Fruit fly (Drosophila melanogaster) whole organism, embryonic: ENCODE results near the gene CG7766.

Source experiments
- Adf1 ChIP-seq: fragments of 200-800 bp; sonication (Bioruptor generic); IDR thresholded peaks from 2 replicates; pipeline ENCODE4 v1.3.6; 2022; ENCODE audit warnings: missing biosample characterization, missing genetic modification characterization
- Atf-2 ChIP-seq: fragments of 200-800 bp; sonication (Bioruptor generic); optimal IDR thresholded peaks from 2 replicates; lab custom pipeline; 2016; ENCODE audit warnings: missing biosample characterization, missing genetic modification characterization
- BEAF-32 ChIP-seq: fragments of 200-800 bp; sonication (Bioruptor generic); optimal IDR thresholded peaks from 3 replicates; lab custom pipeline; 2017; ENCODE audit warnings: missing biosample characterization, missing genetic modification characterization, mild to moderate bottlenecking, moderate library complexity, missing genetic modification reagents
- CG11560 ChIP-seq: fragments of 200-800 bp; sonication (Bioruptor generic); IDR thresholded peaks from 3 replicates; pipeline ENCODE4 v1.3.6; 2022; ENCODE audit warnings: missing biosample characterization, missing genetic modification characterization
- CG1233 ChIP-seq: fragments of 200-800 bp; sonication (Bioruptor generic); optimal IDR thresholded peaks from 4 replicates; lab custom pipeline; 2018; ENCODE audit warnings: missing biosample characterization, mild to moderate bottlenecking, missing genetic modification characterization
- CG12391 ChIP-seq: fragments of 200-800 bp; sonication (Bioruptor generic); optimal IDR thresholded peaks from 3 replicates; lab custom pipeline; 2018; ENCODE audit warnings: missing biosample characterization, mild to moderate bottlenecking, missing genetic modification characterization, moderate library complexity
- CG13287 ChIP-seq: fragments of 200-800 bp; sonication (Bioruptor generic); IDR thresholded peaks from 2 replicates; pipeline ENCODE4 v1.3.6; 2022; ENCODE audit warnings: missing biosample characterization, missing genetic modification characterization; ENCODE audit not compliant: partially characterized antibody
- CG13424 ChIP-seq: fragments of 200-800 bp; sonication (Bioruptor generic); optimal IDR thresholded peaks from 2 replicates; lab custom pipeline; 2019; ENCODE audit warnings: missing biosample characterization, mild to moderate bottlenecking, missing genetic modification characterization, moderate library complexity
- CG14050 ChIP-seq: fragments of 200-800 bp; sonication (Bioruptor generic); IDR thresholded peaks from 3 replicates; pipeline ENCODE4 v1.3.6; 2022; ENCODE audit warnings: missing biosample characterization, missing genetic modification characterization
- CG15269 ChIP-seq: fragments of 200-800 bp; sonication (Bioruptor generic); optimal IDR thresholded peaks from 2 replicates; lab custom pipeline; 2018; ENCODE audit warnings: missing biosample characterization, mild to moderate bottlenecking, missing genetic modification characterization, moderate library complexity
- CG16863 ChIP-seq: fragments of 200-800 bp; sonication (Bioruptor generic); optimal IDR thresholded peaks from 3 replicates; lab custom pipeline; 2016; ENCODE audit warnings: missing biosample characterization, missing genetic modification characterization
- CG17802 ChIP-seq: fragments of 200-800 bp; sonication (Bioruptor generic); optimal IDR thresholded peaks from 2 replicates; lab custom pipeline; 2018; ENCODE audit warnings: missing biosample characterization, mild to moderate bottlenecking, missing genetic modification characterization, moderate library complexity
- CG17912 ChIP-seq: fragments of 200-800 bp; sonication (Bioruptor generic); optimal IDR thresholded peaks from 2 replicates; lab custom pipeline; 2018; ENCODE audit warnings: missing biosample characterization, mild to moderate bottlenecking, missing genetic modification characterization
- CG18476 ChIP-seq: fragments of 200-800 bp; sonication (Bioruptor generic); optimal IDR thresholded peaks from 2 replicates; lab custom pipeline; 2016; ENCODE audit warnings: missing biosample characterization, mild to moderate bottlenecking, missing genetic modification characterization
- CG2120 ChIP-seq: fragments of 200-800 bp; sonication (Bioruptor generic); optimal IDR thresholded peaks from 3 replicates; lab custom pipeline; 2016; ENCODE audit warnings: missing biosample characterization, missing genetic modification characterization
- CG3163 ChIP-seq: fragments of 200-800 bp; sonication (Bioruptor generic); optimal IDR thresholded peaks from 3 replicates; lab custom pipeline; 2016; ENCODE audit warnings: missing biosample characterization, missing genetic modification characterization
- CG32767 ChIP-seq: fragments of 200-800 bp; sonication (Bioruptor generic); IDR thresholded peaks from 2 replicates; pipeline ENCODE4 v1.3.6; 2022; ENCODE audit warnings: missing biosample characterization, missing genetic modification characterization
- CG3995 ChIP-seq: fragments of 200-800 bp; sonication (Bioruptor generic); optimal IDR thresholded peaks from 3 replicates; lab custom pipeline; 2016; ENCODE audit warnings: missing biosample characterization, missing genetic modification characterization
- CG43689 ChIP-seq: fragments of 200-800 bp; sonication (Bioruptor generic); IDR thresholded peaks from 2 replicates; pipeline ENCODE4 v1.3.6; 2022; ENCODE audit warnings: missing biosample characterization, missing genetic modification characterization
- CG7963 ChIP-seq: fragments of 200-800 bp; sonication (Bioruptor generic); IDR thresholded peaks from 3 replicates; pipeline ENCODE4 v1.3.6; 2022; ENCODE audit warnings: missing biosample characterization, missing genetic modification characterization; ENCODE audit not compliant: partially characterized antibody
- CG8765 ChIP-seq: fragments of 200-800 bp; sonication (Bioruptor generic); IDR thresholded peaks from 2 replicates; pipeline ENCODE4 v1.3.6; 2022; ENCODE audit warnings: missing biosample characterization, missing genetic modification characterization
- CG9727 ChIP-seq: fragments of 200-800 bp; sonication (Bioruptor generic); optimal IDR thresholded peaks from 3 replicates; lab custom pipeline; 2017; ENCODE audit warnings: missing biosample characterization, mild to moderate bottlenecking, missing genetic modification characterization
- CTCF ChIP-seq: fragments of 200-800 bp; sonication (Bioruptor generic); optimal IDR thresholded peaks from 2 replicates; lab custom pipeline; 2017; ENCODE audit warnings: missing biosample characterization, mild to moderate bottlenecking, missing genetic modification characterization, moderate library complexity
- Chrac-16 ChIP-seq: fragments of 200-800 bp; sonication (Bioruptor generic); optimal IDR thresholded peaks from 3 replicates; lab custom pipeline; 2016; ENCODE audit warnings: missing biosample characterization, missing genetic modification characterization
- Dek ChIP-seq: fragments of 200-800 bp; sonication (Bioruptor generic); optimal IDR thresholded peaks from 3 replicates; lab custom pipeline; 2019; ENCODE audit warnings: missing biosample characterization, mild to moderate bottlenecking, missing genetic modification characterization, moderate library complexity
- Ets65A ChIP-seq: fragments of 200-800 bp; sonication (Bioruptor generic); peaks from one replicate; lab custom pipeline; 2016; ENCODE audit warnings: missing biosample characterization, missing genetic modification characterization
- Fer2 ChIP-seq: fragments of 200-800 bp; sonication (Bioruptor generic); optimal IDR thresholded peaks from 2 replicates; lab custom pipeline; 2018; ENCODE audit warnings: missing biosample characterization, mild to moderate bottlenecking, missing genetic modification characterization, moderate library complexity
- NFAT ChIP-seq: fragments of 200-800 bp; sonication (Bioruptor generic); IDR thresholded peaks from 2 replicates; pipeline ENCODE4 v1.3.6; 2022; ENCODE audit warnings: missing biosample characterization, missing genetic modification characterization
- Optix ChIP-seq: fragments of 200-800 bp; sonication (Bioruptor generic); IDR thresholded peaks from 3 replicates; pipeline ENCODE4 v1.3.6; 2022; ENCODE audit warnings: missing biosample characterization, missing genetic modification characterization
- Ravus ChIP-seq: fragments of 200-800 bp; sonication (Bioruptor generic); IDR thresholded peaks from 2 replicates; pipeline ENCODE4 v1.3.6; 2022; ENCODE audit warnings: missing biosample characterization, missing genetic modification characterization
- Side ChIP-seq: fragments of 200-800 bp; sonication (Bioruptor generic); optimal IDR thresholded peaks from 2 replicates; lab custom pipeline; 2016; ENCODE audit warnings: missing biosample characterization, missing genetic modification characterization
- Trl ChIP-seq, 3 experiments: fragments of >200 bp in 2 of 3; fragments of 200-800 bp in 1 of 3; sonication (Bioruptor generic) in 1 of 3; optimal IDR thresholded peaks; 2 replicates in 1 of 3; 3 replicates in 2 of 3; lab custom pipeline; 2016 to 2017; ENCODE audit warnings: missing biosample characterization in 1 of 3, missing genetic modification characterization in 1 of 3
- Usf ChIP-seq: fragments of 200-800 bp; sonication (Bioruptor generic); optimal IDR thresholded peaks from 2 replicates; lab custom pipeline; 2017; ENCODE audit warnings: missing genotype, missing biosample characterization, missing genetic modification characterization
- Xrp1 ChIP-seq: fragments of 200-800 bp; sonication (Bioruptor generic); IDR thresholded peaks from 2 replicates; pipeline ENCODE4 v1.3.6; 2022; ENCODE audit warnings: missing biosample characterization, missing genetic modification characterization
- bab2 ChIP-seq: fragments of 200-800 bp; sonication (Bioruptor generic); optimal IDR thresholded peaks from 2 replicates; lab custom pipeline; 2016; ENCODE audit warnings: missing biosample characterization, missing genetic modification characterization
- bcd ChIP-seq: fragments of 200-800 bp; sonication (Bioruptor generic); optimal IDR thresholded peaks from 2 replicates; lab custom pipeline; 2017; ENCODE audit warnings: missing biosample characterization, mild to moderate bottlenecking, missing genetic modification characterization
- chif ChIP-seq, 2 experiments: fragments of 200-800 bp; sonication (Bioruptor generic); optimal IDR thresholded peaks; 3 replicates each; lab custom pipeline; 2016; ENCODE audit warnings: missing biosample characterization in 2 of 2, missing genetic modification characterization in 2 of 2
- cwo ChIP-seq: fragments of 200-800 bp; sonication (Bioruptor generic); optimal IDR thresholded peaks from 3 replicates; lab custom pipeline; 2017; ENCODE audit warnings: missing biosample characterization, missing genetic modification characterization, mild to moderate bottlenecking, moderate library complexity, missing genetic modification reagents
- da ChIP-seq: fragments of 200-800 bp; sonication (Bioruptor generic); optimal IDR thresholded peaks from 2 replicates; lab custom pipeline; 2016; ENCODE audit warnings: missing biosample characterization, missing genetic modification characterization
- en ChIP-seq: fragments of 200-800 bp; sonication (Bioruptor generic); optimal IDR thresholded peaks from 2 replicates; lab custom pipeline; 2016; ENCODE audit warnings: missing biosample characterization, missing genetic modification characterization
- jing ChIP-seq: fragments of 200-800 bp; sonication (Bioruptor generic); optimal IDR thresholded peaks from 2 replicates; lab custom pipeline; 2018; ENCODE audit warnings: missing biosample characterization, mild to moderate bottlenecking, missing genetic modification characterization
- lab ChIP-seq: fragments of 200-800 bp; sonication (Bioruptor generic); optimal IDR thresholded peaks from 3 replicates; lab custom pipeline; 2017; ENCODE audit warnings: missing biosample characterization, missing genetic modification characterization, mild to moderate bottlenecking, moderate library complexity, missing genetic modification reagents
- lbe ChIP-seq: fragments of 200-800 bp; sonication (Bioruptor generic); optimal IDR thresholded peaks from 2 replicates; lab custom pipeline; 2016; ENCODE audit warnings: missing biosample characterization, mild to moderate bottlenecking, missing genetic modification characterization
- p53 ChIP-seq: fragments of 200-800 bp; sonication (Bioruptor generic); optimal IDR thresholded peaks from 2 replicates; lab custom pipeline; 2016; ENCODE audit warnings: missing biosample characterization, missing genetic modification characterization
- pum ChIP-seq: fragments of 200-800 bp; sonication (Bioruptor generic); optimal IDR thresholded peaks from 2 replicates; lab custom pipeline; 2016; ENCODE audit warnings: missing biosample characterization, missing genetic modification characterization
- so ChIP-seq: fragments of 200-800 bp; sonication (Bioruptor generic); IDR thresholded peaks from 3 replicates; pipeline ENCODE4 v1.3.6; 2022; ENCODE audit warnings: missing biosample characterization, missing genetic modification characterization
- stc ChIP-seq: fragments of 200-800 bp; sonication (Bioruptor generic); IDR thresholded peaks from 2 replicates; pipeline ENCODE4 v1.3.6; 2022; ENCODE audit warnings: missing biosample characterization, missing genetic modification characterization
- tap ChIP-seq: fragments of 200-800 bp; optimal IDR thresholded peaks from 3 replicates; lab custom pipeline; 2019; ENCODE audit warnings: missing biosample characterization, mild to moderate bottlenecking, missing genetic modification characterization, moderate library complexity
- tll ChIP-seq, 2 experiments: fragments of 200-800 bp in 1 of 2; fragments of >200 bp in 1 of 2; sonication (Bioruptor generic) in 1 of 2; optimal IDR thresholded peaks; 2 replicates each; lab custom pipeline; 2017 to 2019; ENCODE audit warnings: missing biosample characterization in 2 of 2, missing genetic modification characterization in 2 of 2, mild to moderate bottlenecking in 1 of 2, moderate library complexity in 1 of 2
- trem ChIP-seq: fragments of 200-800 bp; optimal IDR thresholded peaks from 3 replicates; lab custom pipeline; 2019; ENCODE audit warnings: missing biosample characterization, mild to moderate bottlenecking, missing genetic modification characterization, moderate library complexity
- usp ChIP-seq: fragments of >200 bp; optimal IDR thresholded peaks from 2 replicates; lab custom pipeline; 2017; ENCODE audit warnings: missing biosample characterization, missing genetic modification characterization

The CG7766 gene

DNA sequence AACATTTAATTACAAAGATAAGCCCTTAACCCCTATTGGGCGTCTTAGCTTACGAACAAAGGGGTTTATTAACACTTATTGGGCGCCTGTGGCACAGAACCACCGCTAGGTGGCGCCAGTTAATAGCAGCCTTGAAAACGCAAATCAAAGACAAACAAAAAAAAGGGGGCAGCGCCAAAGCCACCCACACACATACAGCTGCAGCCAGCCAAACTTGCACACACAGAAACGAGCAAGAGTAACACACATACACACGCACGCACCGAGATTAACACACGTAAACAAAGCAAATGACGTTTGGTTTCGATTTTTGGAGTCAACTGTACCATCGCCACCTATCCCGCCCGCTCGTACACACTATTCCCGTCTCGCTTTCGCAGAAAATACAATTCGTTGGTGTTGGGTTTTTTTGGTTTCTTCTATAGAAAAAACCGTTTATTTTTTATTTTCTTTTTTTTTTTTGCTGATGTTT is 48.6 kb upstream of the CG7766 start (continued):
- TF ChIP-seq jing (GFP tag; lab: Kevin White, UChicago) (no peak), CG43689 (GFP tag; lab: Robert Waterston, UW) (no peak), Ets65A (GFP tag; lab: Kevin White, UChicago) (peak; percentile 1), CG13287 (GFP tag; lab: Robert Waterston, UW) (peak; percentile 13; the same call in 1 of the 2 replicates), CG2120 (GFP tag; lab: Kevin White, UChicago) (peak; percentile 48), CG1233 (GFP tag; lab: Kevin White, UChicago) (no peak), Atf-2 (GFP tag; lab: Kevin White, UChicago) (no peak), tll (GFP tag; optimal IDR thresholded peaks at IDR 0.05; lab: Kevin White, UChicago) (peak in 1 of 2 experiments; percentile 22), CG16863 (GFP tag; lab: Kevin White, UChicago) (no peak), Fer2 (tag; lab: Kevin White, UChicago) (no peak), CG18476 (GFP tag; lab: Kevin White, UChicago) (no peak), en (GFP tag; lab: Kevin White, UChicago) (no peak), Usf (GFP tag; lab: Kevin White, UChicago) (no peak), CG3163 (no peak), BEAF-32 (GFP tag; lab: Kevin White, UChicago) (peak; percentile 5), cwo (GFP tag; lab: Kevin White, UChicago) (peak; percentile 39), CG17912 (no peak), so (peak; percentile 71; the same call in 2 of the 3 replicates), CG9727 (GFP tag; lab: Kevin White, UChicago) (peak; percentile 30), CG7963 (no peak), p53 (no peak), stc (GFP tag; lab: Robert Waterston, UW) (0 out of 2 replicates have a peak, but pooled peaks have one; percentile 11), CTCF (GFP tag; lab: Kevin White, UChicago) (peak; percentile 95), CG17802 (tag; lab: Kevin White, UChicago) (no peak), CG32767 (GFP tag; lab: Robert Waterston, UW) (no peak), bab2 (no peak), Side (GFP tag; lab: Kevin White, UChicago) (no peak), da (no peak), CG15269 (tag; lab: Kevin White, UChicago) (no peak), trem (tag; lab: Kevin White, UChicago) (peak; percentile 41), Optix (GFP tag; lab: Robert Waterston, UW) (0 out of 3 replicates have a peak, but pooled peaks have one; percentile 46), chif (GFP tag; optimal IDR thresholded peaks at IDR 0.05; lab: Kevin White, UChicago) (peak in 1 of 2 experiments; percentile 13), Chrac-16 (GFP tag; lab: Kevin White, UChicago) (peak; percentile 24), lab (GFP tag; lab: Kevin White, UChicago) (no peak), CG14050 (GFP tag; lab: Robert Waterston, UW) (no peak), NFAT (GFP tag; lab: Robert Waterston, UW) (no peak), CG8765 (no peak), Ravus (no peak), tap (no peak), CG3995 (GFP tag; lab: Kevin White, UChicago) (no peak), CG13424 (tag; lab: Kevin White, UChicago) (peak; percentile 2), Adf1 (GFP tag; lab: Robert Waterston, UW) (peak; percentile 45), bcd (GFP tag; lab: Kevin White, UChicago) (peak; percentile 24), Xrp1 (peak; percentile 42; the same call in 1 of the 2 replicates), Dek (tag; lab: Kevin White, UChicago) (peak; percentile 35), lbe (GFP tag; lab: Kevin White, UChicago) (peak; percentile 70), CG11560 (tag; lab: Robert Waterston, UW) (no peak), pum (no peak), CG12391 (peak; percentile 31), Trl (optimal IDR thresholded peaks at IDR 0.05; lab: Kevin White, UChicago) (no peak), Trl (GFP tag; optimal IDR thresholded peaks at IDR 0.05; lab: Kevin White, UChicago) (no peak), usp (GFP tag; lab: Kevin White, UChicago) (no peak)
